Fruit fly (Drosophila melanogaster) S2 (cell line): ENCODE data around the gene Npc2e.

Experiments
- CG8478 ChIP-seq: fragments of >200 bp; optimal IDR thresholded peaks from 2 replicates; lab custom pipeline; 2018
- CTCF ChIP-seq, 2 experiments: fragments of >200 bp; optimal IDR thresholded peaks; 2 replicates each; lab custom pipeline; 2018

DNA sequence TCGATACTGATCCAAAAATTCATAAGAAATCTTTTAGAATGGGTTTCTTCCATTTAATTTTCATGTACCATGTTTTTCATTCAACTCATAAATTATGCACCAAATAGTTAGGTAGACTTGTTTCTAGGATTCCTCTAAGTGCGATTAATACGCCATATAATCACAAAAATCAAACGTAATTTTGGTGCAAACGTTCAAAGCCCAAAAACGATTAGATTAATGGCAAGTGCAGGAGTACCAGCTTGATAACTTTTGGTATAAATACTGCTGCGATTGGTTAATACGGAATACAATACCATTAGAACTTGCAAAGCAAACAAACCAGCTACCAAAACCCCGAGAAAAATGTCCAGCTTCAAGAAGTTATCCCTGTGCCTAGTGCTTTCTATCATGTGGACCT, 6.8 kb downstream of the Npc2e start, which contains the start of gene Npc2c:
- TF ChIP-seq CG8478 (no peak), CTCF (optimal IDR thresholded peaks at IDR 0.05; lab: Kevin White, UChicago) (no peak)
